Fruit fly (Drosophila melanogaster) whole organism, wandering third instar larva: ENCODE measurements around the gene Rcc1.

Experiments used
- CG9705 ChIP-seq: fragments of 200-800 bp; sonication (Bioruptor generic); optimal IDR thresholded peaks from 2 replicates; lab custom pipeline; 2018; ENCODE audit warnings: missing biosample characterization, mild to moderate bottlenecking, missing genetic modification characterization
- CrebA ChIP-seq: fragments of 200-800 bp; sonication (Bioruptor generic); optimal IDR thresholded peaks from 2 replicates; lab custom pipeline; 2016; ENCODE audit warnings: missing biosample characterization, mild to moderate bottlenecking, missing genetic modification characterization, borderline replicate concordance
- Dif ChIP-seq: fragments of 200-275, 200-300 bp; sonication (Bioruptor generic); optimal IDR thresholded peaks from 2 replicates; lab custom pipeline; 2018; ENCODE audit warnings: missing biosample characterization, missing genetic modification characterization; ENCODE audit not compliant: partially characterized antibody
- GATAd ChIP-seq: sonication (Bioruptor generic); optimal IDR thresholded peaks from 2 replicates; lab custom pipeline; 2016; ENCODE audit warnings: missing biosample characterization, missing genetic modification characterization
- HLH106 ChIP-seq: fragments of 200-800 bp; optimal IDR thresholded peaks from 3 replicates; lab custom pipeline; 2019; ENCODE audit warnings: missing biosample characterization, mild to moderate bottlenecking, missing genetic modification characterization, moderate library complexity
- Hr78 ChIP-seq: fragments of >200 bp; optimal IDR thresholded peaks from 2 replicates; lab custom pipeline; 2017; ENCODE audit warnings: missing biosample characterization, missing genetic modification characterization
- Hr83 ChIP-seq: fragments of 200-300 bp; sonication (Bioruptor generic); optimal IDR thresholded peaks from 2 replicates; lab custom pipeline; 2016; ENCODE audit warnings: missing biosample characterization, mild to moderate bottlenecking, missing genetic modification characterization, moderate library complexity; ENCODE audit not compliant: poor library complexity, severe bottlenecking
- Jra ChIP-seq: sonication (Bioruptor generic); optimal IDR thresholded peaks from 2 replicates; lab custom pipeline; 2016; ENCODE audit warnings: missing biosample characterization, missing genetic modification characterization
- Mio ChIP-seq: sonication (Bioruptor generic); optimal IDR thresholded peaks from 2 replicates; lab custom pipeline; 2016; ENCODE audit warnings: missing biosample characterization, missing genetic modification characterization
- Myc ChIP-seq: fragments of >200 bp; optimal IDR thresholded peaks from 2 replicates; lab custom pipeline; 2017
- N ChIP-seq: fragments of >200 bp; optimal IDR thresholded peaks from 2 replicates; lab custom pipeline; 2018; ENCODE audit warnings: missing biosample characterization, missing external identifiers, missing genetic modification characterization
- Rel ChIP-seq, 2 experiments: fragments of 200-800 bp; sonication (Bioruptor generic) in 1 of 2; optimal IDR thresholded peaks; 2 replicates in 1 of 2; 3 replicates in 1 of 2; lab custom pipeline; 2016 to 2019; ENCODE audit warnings: mild to moderate bottlenecking in 2 of 2, missing biosample characterization in 2 of 2, missing genetic modification characterization in 2 of 2, moderate library complexity in 1 of 2
- Sp1 ChIP-seq: fragments of 200-800 bp; sonication (Bioruptor generic); optimal IDR thresholded peaks from 3 replicates; lab custom pipeline; 2019; ENCODE audit warnings: missing biosample characterization, mild to moderate bottlenecking, missing genetic modification characterization, moderate library complexity
- Vsx2 ChIP-seq: fragments of 200-300, 225-300 bp; sonication (Bioruptor generic); optimal IDR thresholded peaks from 2 replicates; lab custom pipeline; 2018; ENCODE audit warnings: missing biosample characterization, missing genetic modification characterization; ENCODE audit not compliant: partially characterized antibody
- br ChIP-seq: fragments of 200-800 bp; sonication (Bioruptor generic); optimal IDR thresholded peaks from 2 replicates; lab custom pipeline; 2016; ENCODE audit warnings: missing biosample characterization, missing genetic modification characterization
- brk ChIP-seq: fragments of 200-800 bp; sonication (Bioruptor generic); optimal IDR thresholded peaks from 2 replicates; lab custom pipeline; 2016; ENCODE audit warnings: missing biosample characterization, mild to moderate bottlenecking, missing genetic modification characterization
- dl ChIP-seq, 2 experiments: fragments of 175-275, 200-275 bp in 1 of 2; fragments of 200-275 bp in 1 of 2; sonication (Bioruptor generic); optimal IDR thresholded peaks; lab custom pipeline; 2018; ENCODE audit warnings: mild to moderate bottlenecking in 2 of 2, missing biosample characterization in 2 of 2, missing genetic modification characterization in 2 of 2, moderate library complexity in 2 of 2; ENCODE audit not compliant: partially characterized antibody in 2 of 2, insufficient read depth in 1 of 2
- dmrt93B ChIP-seq: fragments of 200-800 bp; sonication (Bioruptor generic); optimal IDR thresholded peaks from 2 replicates; lab custom pipeline; 2018; ENCODE audit warnings: missing biosample characterization, mild to moderate bottlenecking, missing genetic modification characterization
- dsf ChIP-seq: sonication (Bioruptor generic); optimal IDR thresholded peaks from 2 replicates; lab custom pipeline; 2016; ENCODE audit warnings: missing biosample characterization, missing genetic modification characterization, borderline replicate concordance
- foxo ChIP-seq, 2 experiments: fragments of 200-800 bp; sonication (Bioruptor generic); optimal IDR thresholded peaks; 2 replicates in 1 of 2; 3 replicates in 1 of 2; lab custom pipeline; 2016 to 2017; ENCODE audit warnings: missing biosample characterization in 2 of 2, missing genetic modification characterization in 2 of 2
- jim ChIP-seq: fragments of 175-275, 200-325 bp; sonication (Bioruptor generic); optimal IDR thresholded peaks from 2 replicates; lab custom pipeline; 2016; ENCODE audit warnings: missing biosample characterization, mild to moderate bottlenecking, missing genetic modification characterization
- lola ChIP-seq: fragments of >200 bp; optimal IDR thresholded peaks from 2 replicates; lab custom pipeline; 2017; ENCODE audit warnings: missing biosample characterization, missing genetic modification characterization
- pan ChIP-seq: fragments of >200 bp; optimal IDR thresholded peaks from 2 replicates; lab custom pipeline; 2017
- psq ChIP-seq: fragments of 200-800 bp; sonication (Bioruptor generic); optimal IDR thresholded peaks from 3 replicates; lab custom pipeline; 2017; ENCODE audit warnings: missing biosample characterization, mild to moderate bottlenecking, missing genetic modification characterization, moderate library complexity
- rgr ChIP-seq: fragments of 200-800 bp; sonication (Bioruptor generic); optimal IDR thresholded peaks from 3 replicates; lab custom pipeline; 2016; ENCODE audit warnings: missing biosample characterization, mild to moderate bottlenecking, missing genetic modification characterization
- sage ChIP-seq: fragments of 200-800 bp; sonication (Bioruptor generic); optimal IDR thresholded peaks from 2 replicates; lab custom pipeline; 2016; ENCODE audit warnings: missing biosample characterization, mild to moderate bottlenecking, missing genetic modification characterization
- tai ChIP-seq: sonication (Bioruptor generic); optimal IDR thresholded peaks from 2 replicates; lab custom pipeline; 2016; ENCODE audit warnings: missing biosample characterization, missing genetic modification characterization

The Rcc1 gene

dm6 chr3L:5903955-5904354 lies 28.6 kb downstream of the Rcc1 start, which contains the start of gene CG32413:
TSS of gene CG32413 (minus strand) at chr3L:5904055.
- no peak for TF ChIP-seq Mio (GFP tag; lab: Kevin White, UChicago)
- TF ChIP-seq, all 38 proteins: peak for 0

dm6 chr3L:5902189-5902765 lies 30.3 kb downstream of the Rcc1 start, which contains the start of gene QC:
TSS of gene QC (minus strand) at chr3L:5902456.
- TF ChIP-seq Vsx2 (peak; percentile 21), HLH106 (tag; lab: Kevin White, UChicago) (no peak), Rel (GFP tag; optimal IDR thresholded peaks at IDR 0.05; lab: Kevin White, UChicago) (no peak), Rel (tag; optimal IDR thresholded peaks at IDR 0.05; lab: Kevin White, UChicago) (peak; percentile 45)

DNA sequence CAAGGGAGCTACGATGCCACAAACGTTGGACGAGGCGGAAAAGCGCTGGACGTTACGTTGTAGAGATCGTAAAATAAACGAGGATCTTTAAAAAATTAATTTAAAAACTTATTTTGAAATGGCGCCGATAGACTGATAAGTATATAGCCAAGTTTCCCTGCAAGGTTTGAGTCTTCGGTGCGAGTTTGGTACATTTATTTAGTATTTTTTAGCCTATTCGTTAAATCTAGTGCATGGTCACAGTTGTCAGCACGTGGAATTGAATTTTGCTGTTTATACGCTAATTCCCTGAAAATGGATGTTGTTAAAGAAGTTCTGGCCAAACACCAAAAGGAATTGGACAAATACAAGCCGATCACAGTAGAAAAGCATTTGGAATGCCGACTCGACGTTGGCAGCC lies 33.3 kb downstream of the Rcc1 start, which contains the start of gene CG32409:
CG32409 (plus strand) TSS at position 224 of the 400 bp plus-strand sequence.
- TF ChIP-seq GATAd (GFP tag; lab: Kevin White, UChicago) (no peak), tai (GFP tag; lab: Kevin White, UChicago) (no peak), Sp1 (no peak), Myc (lab: Kevin White, UChicago) (peak; percentile 64)

DNA sequence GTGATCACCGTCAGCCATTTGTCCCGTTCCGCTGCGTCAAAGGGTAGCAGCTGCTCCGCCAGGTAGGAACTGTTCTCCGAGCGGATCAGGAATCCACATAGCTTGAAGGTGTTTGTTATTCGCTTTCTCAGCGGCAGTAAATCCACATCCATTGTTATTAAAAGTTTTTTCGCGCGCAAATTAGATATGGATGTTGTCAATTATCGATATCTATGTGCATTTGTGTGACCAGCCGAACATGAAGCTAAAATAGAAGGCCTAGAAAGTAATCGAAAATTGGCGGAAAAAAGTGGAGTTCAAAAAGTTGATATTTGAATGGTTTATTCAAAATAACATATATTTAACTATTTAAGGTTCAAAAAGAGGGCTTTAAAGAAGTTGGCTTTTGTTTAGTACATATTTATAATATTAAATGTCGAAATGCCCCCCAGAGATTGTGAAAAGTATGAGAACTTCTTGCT lies 35.3 kb downstream of the Rcc1 start, which contains the start of the genes PolE2 and CG5592:
PolE2 (minus strand) TSS at position 208 of the 461 bp plus-strand sequence.
CG5592 (plus strand) TSS at position 411 of the 461 bp plus-strand sequence.
- no peak for TF ChIP-seq br (GFP tag; lab: Kevin White, UChicago)
- no peak for TF ChIP-seq Hr83 (GFP tag; lab: Kevin White, UChicago)
- no peak for TF ChIP-seq dmrt93B (GFP tag; lab: Kevin White, UChicago)
- TF ChIP-seq Dif = no peak
- no peak for TF ChIP-seq psq
- no peak for TF ChIP-seq dsf
- no peak for TF ChIP-seq Hr78 (GFP tag; lab: Kevin White, UChicago)
- no peak for TF ChIP-seq pan (lab: Kevin White, UChicago)
- no peak for TF ChIP-seq HLH106 (tag; lab: Kevin White, UChicago)
- no peak for TF ChIP-seq Mio (GFP tag; lab: Kevin White, UChicago)
- TF ChIP-seq dl (GFP tag; optimal IDR thresholded peaks at IDR 0.05; lab: Kevin White, UChicago; ENCODE audit: insufficient read depth in 1 of 2, partially characterized antibody in 2 of 2) = no peak
- TF ChIP-seq Myc (lab: Kevin White, UChicago) = no peak
- TF ChIP-seq N (GFP tag; lab: Kevin White, UChicago) = no peak
- TF ChIP-seq CG9705 = no peak

DNA sequence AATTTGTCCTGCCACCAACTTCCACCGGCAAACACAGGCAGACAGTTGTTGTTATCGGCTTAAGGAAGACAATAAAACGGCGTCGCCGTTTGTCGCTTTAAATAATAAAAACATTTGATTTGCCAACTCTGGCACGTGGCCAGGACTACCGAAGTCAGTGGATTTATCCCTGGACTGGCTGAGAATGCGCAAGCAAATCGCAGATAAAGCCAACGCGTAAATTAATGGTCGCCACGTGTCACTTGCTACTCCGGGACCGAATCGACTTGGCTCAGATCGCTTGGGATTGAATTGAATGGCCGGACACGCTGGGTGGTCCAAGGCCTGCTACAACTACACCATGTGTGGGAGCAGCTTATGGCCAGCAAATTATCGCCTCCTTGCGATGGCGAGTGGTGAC lies 39.5 kb downstream of the Rcc1 start:
- no peak for TF ChIP-seq pan (lab: Kevin White, UChicago)
- no peak for TF ChIP-seq CG9705
- no peak for TF ChIP-seq Hr78 (GFP tag; lab: Kevin White, UChicago)
- no peak for TF ChIP-seq Hr83 (GFP tag; lab: Kevin White, UChicago)
- TF ChIP-seq Vsx2 = no peak
- no peak for TF ChIP-seq Jra (GFP tag; lab: Kevin White, UChicago)
- TF ChIP-seq rgr (GFP tag; lab: Kevin White, UChicago) = no peak
- no peak for TF ChIP-seq CrebA
- TF ChIP-seq brk (GFP tag; lab: Kevin White, UChicago) = no peak
- no peak for TF ChIP-seq Dif
- no peak for TF ChIP-seq tai (GFP tag; lab: Kevin White, UChicago)
- no peak for TF ChIP-seq foxo (GFP tag; optimal IDR thresholded peaks at IDR 0.05; lab: Kevin White, UChicago)

- TF ChIP-seq pan (lab: Kevin White, UChicago) = no peak
- no peak for TF ChIP-seq sage (GFP tag; lab: Kevin White, UChicago)
- TF ChIP-seq lola = no peak
- no peak for TF ChIP-seq tai (GFP tag; lab: Kevin White, UChicago)
- no peak for TF ChIP-seq jim (GFP tag; lab: Kevin White, UChicago)
- no peak for TF ChIP-seq CrebA
- TF ChIP-seq, all 38 proteins: peak for 0
Observed at dm6 chr3L:5891812-5892211, 40.8 kb downstream of the Rcc1 start.
